Worm (Caenorhabditis elegans) whole organism, L3 larva: ENCODE measurements around the gene M116.5.

Experiments used
- ama-1 ChIP-seq: fragments of 150-350 bp; optimal IDR thresholded peaks from 2 replicates; lab custom pipeline; 2018
- ceh-82 ChIP-seq: fragments of 150-350 bp; optimal IDR thresholded peaks from 2 replicates; lab custom pipeline; 2014; ENCODE audit warnings: missing biosample characterization, missing genetic modification characterization
- daf-12 ChIP-seq: fragments of 150-350 bp; optimal IDR thresholded peaks from 2 replicates; lab custom pipeline; 2014; ENCODE audit warnings: missing biosample characterization, missing genetic modification reagents, missing genetic modification characterization
- egl-27 ChIP-seq: sonication (generic microtip); optimal IDR thresholded peaks from 4 replicates; lab custom pipeline; 2017; ENCODE audit warnings: missing biosample characterization, missing genetic modification reagents, missing genetic modification characterization
- fkh-10 ChIP-seq: sonication (generic microtip); optimal IDR thresholded peaks from 2 replicates; lab custom pipeline; 2017; ENCODE audit warnings: missing biosample characterization, missing genetic modification reagents, missing genetic modification characterization
- nhr-12 ChIP-seq: fragments of 150-350 bp; optimal IDR thresholded peaks from 2 replicates; lab custom pipeline; 2014; ENCODE audit warnings: missing biosample characterization, missing genetic modification characterization
- unc-39 ChIP-seq: sonication (generic microtip); optimal IDR thresholded peaks from 4 replicates; lab custom pipeline; 2017; ENCODE audit warnings: missing biosample characterization, missing genetic modification characterization

ce11 chrIV:8379683-8380082, 41.2 kb downstream of the M116.5 start, which contains the start of gene praf-3:
- TF ChIP-seq ama-1 (lab: Kevin White, UChicago): no peak
- TF ChIP-seq unc-39 (tag; lab: Kevin White, UChicago): no peak
- no peak for TF ChIP-seq egl-27 (tag; lab: Kevin White, UChicago)
- no peak for TF ChIP-seq fkh-10 (GFP tag; lab: Kevin White, UChicago)
- TF ChIP-seq nhr-12 (tag; lab: Kevin White, UChicago): no peak
- TF ChIP-seq daf-12 (tag; lab: Kevin White, UChicago): no peak
- no peak for TF ChIP-seq ceh-82 (tag; lab: Kevin White, UChicago)
